Fruit fly (Drosophila melanogaster): Measurements from ENCODE around the gene Smn.
A peak's percentile ranks its signal among the peaks of the same experiment; 100 is the strongest.

Smn gene

dm6 chr3L:16612972-16613371 is 31.6 kb upstream of the Smn start (continued):
- TF ChIP-seq CG3995 (GFP tag; optimal IDR thresholded peaks at IDR 0.05), result peak; percentile 72
- peak; percentile 1 for TF ChIP-seq CG18619 (GFP tag; optimal IDR thresholded peaks at IDR 0.05)
- 0 out of 3 replicates have a peak, but pooled peaks have one; percentile 21 for TF ChIP-seq HLH4C (GFP tag; IDR thresholded peaks at IDR 0.05; ENCODE audit: partially characterized antibody)
- no peak for TF ChIP-seq CG8290 (GFP tag; optimal IDR thresholded peaks at IDR 0.05)
- peak in 1 of 2 experiments; percentile 59 for TF ChIP-seq CG8290 (tag; optimal IDR thresholded peaks at IDR 0.05)
- peak; percentile 0 for TF ChIP-seq grau (tag; optimal IDR thresholded peaks at IDR 0.05)
- TF ChIP-seq cwo (GFP tag; optimal IDR thresholded peaks at IDR 0.05), result peak; percentile 25
- no peak for TF ChIP-seq CG17359 (tag; optimal IDR thresholded peaks at IDR 0.05)
- TF ChIP-seq kay (GFP tag; optimal IDR thresholded peaks at IDR 0.05), result peak; percentile 62
- peak; percentile 34; the same call in 2 of the 3 replicates for TF ChIP-seq row (GFP tag; IDR thresholded peaks at IDR 0.05)
- peak; percentile 13 for TF ChIP-seq HLH54F (GFP tag; optimal IDR thresholded peaks at IDR 0.05)
- no peak for TF ChIP-seq CG6683 (GFP tag; optimal IDR thresholded peaks at IDR 0.05)
- peak; percentile 43 for TF ChIP-seq lab (GFP tag; optimal IDR thresholded peaks at IDR 0.05)
- TF ChIP-seq cg (GFP tag; optimal IDR thresholded peaks at IDR 0.05), result peak; percentile 61
- TF ChIP-seq pan (optimal IDR thresholded peaks at IDR 0.05), result no peak
- peak in 1 of 2 experiments; percentile 27 for TF ChIP-seq pan (GFP tag; optimal IDR thresholded peaks at IDR 0.05 in 1 of 2, IDR thresholded peaks at IDR 0.05 in 1 of 2)
- TF ChIP-seq Meics (GFP tag; optimal IDR thresholded peaks at IDR 0.05), result peak; percentile 11
- TF ChIP-seq NFAT (GFP tag; IDR thresholded peaks at IDR 0.05), result peak; percentile 20; the same call in 1 of the 2 replicates
- TF ChIP-seq ci (GFP tag; IDR thresholded peaks at IDR 0.05), result peak; percentile 10; the same call in 1 of the 3 replicates
- TF ChIP-seq CG6813 (GFP tag; optimal IDR thresholded peaks at IDR 0.05), result no peak
- TF ChIP-seq h (optimal IDR thresholded peaks at IDR 0.05), result no peak
- no peak for TF ChIP-seq CG4282 (GFP tag; optimal IDR thresholded peaks at IDR 0.05)
- peak; percentile 25 for TF ChIP-seq pzg (GFP tag; optimal IDR thresholded peaks at IDR 0.05)
- peak; percentile 6 for TF ChIP-seq CG15514 (GFP tag; optimal IDR thresholded peaks at IDR 0.05)
- peak; percentile 6; the same call in 1 of the 2 replicates for TF ChIP-seq stc (GFP tag; IDR thresholded peaks at IDR 0.05)
- no peak for TF ChIP-seq eve (GFP tag; optimal IDR thresholded peaks at IDR 0.05)
- peak; percentile 6 for TF ChIP-seq CG13775 (GFP tag; optimal IDR thresholded peaks at IDR 0.05)
- peak; percentile 45 for TF ChIP-seq exex (tag; optimal IDR thresholded peaks at IDR 0.05)
- no peak for TF ChIP-seq CG12769 (tag; optimal IDR thresholded peaks at IDR 0.05)
- TF ChIP-seq rib (GFP tag; IDR thresholded peaks at IDR 0.05), result peak; percentile 65
- peak; percentile 83 for TF ChIP-seq Med (GFP tag)
- peak; percentile 71 for TF ChIP-seq sug (tag; optimal IDR thresholded peaks at IDR 0.05)
- no peak for TF ChIP-seq bcd (GFP tag; optimal IDR thresholded peaks at IDR 0.05)
- no peak for TF ChIP-seq CG5180 (GFP tag; optimal IDR thresholded peaks at IDR 0.05)
- TF ChIP-seq CG10543 (GFP tag; optimal IDR thresholded peaks at IDR 0.05), result peak; percentile 51
- 0 out of 2 replicates have a peak, but pooled peaks have one; percentile 31 for TF ChIP-seq al (GFP tag; IDR thresholded peaks at IDR 0.05)
- peak; percentile 47; the same call in 1 of the 2 replicates for TF ChIP-seq Rfx (GFP tag; IDR thresholded peaks at IDR 0.05)
- TF ChIP-seq mam (GFP tag; optimal IDR thresholded peaks at IDR 0.05), result peak; percentile 18
- TF ChIP-seq CG7928 (GFP tag; optimal IDR thresholded peaks at IDR 0.05), result peak; percentile 88
- TF ChIP-seq CG32532 (GFP tag; IDR thresholded peaks at IDR 0.05), result peak; percentile 59
- TF ChIP-seq CG8924 (tag; optimal IDR thresholded peaks at IDR 0.05), result peak; percentile 18
- no peak for TF ChIP-seq emc (GFP tag; optimal IDR thresholded peaks at IDR 0.05)
- peak; percentile 42 for TF ChIP-seq CG3281 (GFP tag; optimal IDR thresholded peaks at IDR 0.05)
- no peak for TF ChIP-seq CG32772 (GFP tag; IDR thresholded peaks at IDR 0.05)
- no peak for TF ChIP-seq CG7556 (GFP tag; optimal IDR thresholded peaks at IDR 0.05)
- TF ChIP-seq prd (optimal IDR thresholded peaks at IDR 0.05), result no peak
- 0 out of 3 replicates have a peak, but pooled peaks have one; percentile 24 for TF ChIP-seq prd (GFP tag; IDR thresholded peaks at IDR 0.05)
- TF ChIP-seq mld (GFP tag; IDR thresholded peaks at IDR 0.05; ENCODE audit: partially characterized antibody), result 0 out of 3 replicates have a peak, but pooled peaks have one; percentile 13
- peak; percentile 27 for TF ChIP-seq CG34376 (GFP tag; optimal IDR thresholded peaks at IDR 0.05)

Data from whole organism, embryonic.